Fruit fly (Drosophila melanogaster) whole organism, embryonic: ENCODE data around the gene Fer2.

Experiments used
- Atf-2 ChIP-seq: fragments of 200-800 bp; sonication (Bioruptor generic); optimal IDR thresholded peaks from 2 replicates; lab custom pipeline; 2016; ENCODE audit warnings: missing biosample characterization, missing genetic modification characterization
- Bteb2 ChIP-seq: fragments of 200-800 bp; sonication (Bioruptor generic); optimal IDR thresholded peaks from 2 replicates; lab custom pipeline; 2016; ENCODE audit warnings: missing biosample characterization, missing genetic modification characterization
- CG11504 ChIP-seq: fragments of 200-800 bp; sonication (Bioruptor generic); optimal IDR thresholded peaks from 3 replicates; lab custom pipeline; 2019; ENCODE audit warnings: missing biosample characterization, mild to moderate bottlenecking, missing genetic modification characterization, moderate library complexity
- CG12236 ChIP-seq: fragments of 200-800 bp; sonication (Bioruptor generic); optimal IDR thresholded peaks from 2 replicates; lab custom pipeline; 2016; ENCODE audit warnings: missing biosample characterization, missing genetic modification characterization
- CG12744 ChIP-seq: fragments of 200-800 bp; sonication (Bioruptor generic); optimal IDR thresholded peaks from 2 replicates; lab custom pipeline; 2016; ENCODE audit warnings: missing biosample characterization, missing genetic modification characterization
- CG12769 ChIP-seq: fragments of 200-800 bp; sonication (Bioruptor generic); optimal IDR thresholded peaks from 2 replicates; lab custom pipeline; 2019; ENCODE audit warnings: missing biosample characterization, mild to moderate bottlenecking, missing genetic modification characterization, moderate library complexity
- CG13123 ChIP-seq: fragments of 200-800 bp; sonication (Bioruptor generic); optimal IDR thresholded peaks from 2 replicates; lab custom pipeline; 2016; ENCODE audit warnings: missing biosample characterization, missing genetic modification characterization
- CG16779 ChIP-seq: fragments of 200-800 bp; sonication (Bioruptor generic); IDR thresholded peaks from 2 replicates; pipeline ENCODE4 v1.3.6; 2022; ENCODE audit warnings: missing biosample characterization, missing genetic modification characterization
- CG17568 ChIP-seq: fragments of 200-800 bp; sonication (Bioruptor generic); optimal IDR thresholded peaks from 2 replicates; lab custom pipeline; 2018; ENCODE audit warnings: missing biosample characterization, mild to moderate bottlenecking, missing genetic modification characterization, moderate library complexity
- CG17912 ChIP-seq: fragments of 200-800 bp; sonication (Bioruptor generic); optimal IDR thresholded peaks from 2 replicates; lab custom pipeline; 2018; ENCODE audit warnings: missing biosample characterization, mild to moderate bottlenecking, missing genetic modification characterization
- CG18764 ChIP-seq: fragments of 200-800 bp; sonication (Bioruptor generic); optimal IDR thresholded peaks from 3 replicates; lab custom pipeline; 2016; ENCODE audit warnings: missing biosample characterization, missing genetic modification characterization
- CG31224 ChIP-seq: fragments of 200-800 bp; sonication (Bioruptor generic); IDR thresholded peaks from 2 replicates; pipeline ENCODE4 v1.3.6; 2022; ENCODE audit warnings: missing biosample characterization, missing genetic modification characterization
- CG43689 ChIP-seq: fragments of 200-800 bp; sonication (Bioruptor generic); IDR thresholded peaks from 2 replicates; pipeline ENCODE4 v1.3.6; 2022; ENCODE audit warnings: missing biosample characterization, missing genetic modification characterization
- CG8089 ChIP-seq: fragments of 200-800 bp; sonication (Bioruptor generic); optimal IDR thresholded peaks from 3 replicates; lab custom pipeline; 2016; ENCODE audit warnings: missing biosample characterization, missing genetic modification characterization
- CG9797 ChIP-seq: fragments of 200-800 bp; sonication (Bioruptor generic); optimal IDR thresholded peaks from 3 replicates; lab custom pipeline; 2018; ENCODE audit warnings: missing biosample characterization, mild to moderate bottlenecking, missing genetic modification characterization
- CG9817 ChIP-seq: fragments of 200-800 bp; sonication (Bioruptor generic); optimal IDR thresholded peaks from 2 replicates; lab custom pipeline; 2018; ENCODE audit warnings: missing biosample characterization, mild to moderate bottlenecking, missing genetic modification characterization, moderate library complexity
- CTCF ChIP-seq: fragments of 200-800 bp; sonication (Bioruptor generic); optimal IDR thresholded peaks from 2 replicates; lab custom pipeline; 2017; ENCODE audit warnings: missing biosample characterization, mild to moderate bottlenecking, missing genetic modification characterization, moderate library complexity
- Camta ChIP-seq: fragments of 200-800 bp; sonication (Bioruptor generic); optimal IDR thresholded peaks from 2 replicates; lab custom pipeline; 2016; ENCODE audit warnings: missing biosample characterization, missing genetic modification characterization
- D19B ChIP-seq: fragments of 200-800 bp; sonication (Bioruptor generic); optimal IDR thresholded peaks from 2 replicates; lab custom pipeline; 2017; ENCODE audit warnings: missing biosample characterization, mild to moderate bottlenecking, missing genetic modification characterization
- Fer2 ChIP-seq: fragments of 200-800 bp; sonication (Bioruptor generic); optimal IDR thresholded peaks from 2 replicates; lab custom pipeline; 2018; ENCODE audit warnings: missing biosample characterization, mild to moderate bottlenecking, missing genetic modification characterization, moderate library complexity
- HLHmδ ChIP-seq: fragments of 200-800 bp; sonication (Bioruptor generic); optimal IDR thresholded peaks from 2 replicates; lab custom pipeline; 2018; ENCODE audit warnings: missing biosample characterization, mild to moderate bottlenecking, missing genetic modification characterization, moderate library complexity
- Hsf ChIP-seq: fragments of 200-800 bp; sonication (Bioruptor generic); optimal IDR thresholded peaks from 3 replicates; lab custom pipeline; 2016; ENCODE audit warnings: missing biosample characterization, missing genetic modification characterization
- Usf ChIP-seq: fragments of 200-800 bp; sonication (Bioruptor generic); optimal IDR thresholded peaks from 2 replicates; lab custom pipeline; 2017; ENCODE audit warnings: missing genotype, missing biosample characterization, missing genetic modification characterization
- Xrp1 ChIP-seq: fragments of 200-800 bp; sonication (Bioruptor generic); IDR thresholded peaks from 2 replicates; pipeline ENCODE4 v1.3.6; 2022; ENCODE audit warnings: missing biosample characterization, missing genetic modification characterization
- ara ChIP-seq: fragments of 200-800 bp; sonication (Bioruptor generic); IDR thresholded peaks from 2 replicates; pipeline ENCODE4 v1.3.6; 2022; ENCODE audit warnings: missing biosample characterization, missing genetic modification characterization
- btn ChIP-seq: fragments of 200-800 bp; sonication (Bioruptor generic); optimal IDR thresholded peaks from 2 replicates; lab custom pipeline; 2016; ENCODE audit warnings: missing biosample characterization, missing genetic modification characterization
- cad ChIP-seq: fragments of >200 bp; optimal IDR thresholded peaks from 2 replicates; lab custom pipeline; 2017; ENCODE audit warnings: missing biosample characterization, missing genetic modification characterization
- chm ChIP-seq: fragments of 200-800 bp; sonication (Bioruptor generic); IDR thresholded peaks from 2 replicates; pipeline ENCODE4 v1.3.6; 2022; ENCODE audit warnings: missing biosample characterization, missing genetic modification characterization
- crol ChIP-seq: fragments of 200-800 bp; sonication (Bioruptor generic); IDR thresholded peaks from 2 replicates; pipeline ENCODE4 v1.3.6; 2022; ENCODE audit warnings: missing biosample characterization, missing genetic modification characterization
- esg ChIP-seq: fragments of 200-800 bp; sonication (Bioruptor generic); conservative IDR thresholded peaks from 2 replicates; pipeline ENCODE4 v1.3.6; 2022; ENCODE audit warnings: missing biosample characterization, missing genetic modification characterization
- fd3F ChIP-seq: fragments of 200-800 bp; sonication (Bioruptor generic); optimal IDR thresholded peaks from 2 replicates; lab custom pipeline; 2018; ENCODE audit warnings: missing biosample characterization, mild to moderate bottlenecking, missing genetic modification characterization, moderate library complexity
- hb ChIP-seq: fragments of 200-800 bp; sonication (Bioruptor generic); IDR thresholded peaks from 3 replicates; pipeline ENCODE4 v1.3.6; 2022; ENCODE audit warnings: missing biosample characterization, missing genetic modification characterization; ENCODE audit not compliant: partially characterized antibody
- hbn ChIP-seq: fragments of 200-800 bp; sonication (Bioruptor generic); IDR thresholded peaks from 2 replicates; pipeline ENCODE4 v1.3.6; 2022; ENCODE audit warnings: missing biosample characterization, missing genetic modification characterization; ENCODE audit not compliant: partially characterized antibody
- inv ChIP-seq: fragments of 200-800 bp; sonication (Bioruptor generic); IDR thresholded peaks from 2 replicates; pipeline ENCODE4 v1.3.6; 2022; ENCODE audit warnings: missing biosample characterization, missing genetic modification characterization; ENCODE audit not compliant: partially characterized antibody
- jumu ChIP-seq: fragments of 200-800 bp; sonication (Bioruptor generic); optimal IDR thresholded peaks from 3 replicates; lab custom pipeline; 2016; ENCODE audit warnings: missing biosample characterization, missing genetic modification characterization
- klu ChIP-seq: fragments of 200-800 bp; sonication (Bioruptor generic); IDR thresholded peaks from 2 replicates; pipeline ENCODE4 v1.3.6; 2022; ENCODE audit warnings: missing biosample characterization, missing genetic modification characterization
- lmd ChIP-seq: fragments of 200-800 bp; sonication (Bioruptor generic); IDR thresholded peaks from 2 replicates; pipeline ENCODE4 v1.3.6; 2022; ENCODE audit warnings: missing biosample characterization, missing genetic modification characterization
- lola ChIP-seq, 3 experiments: fragments of >200 bp in 2 of 3; fragments of 200-800 bp in 1 of 3; sonication (Bioruptor generic) in 1 of 3; optimal IDR thresholded peaks; 2 replicates each; lab custom pipeline; 2017 to 2019; ENCODE audit warnings: missing biosample characterization in 3 of 3, missing genetic modification characterization in 3 of 3, mild to moderate bottlenecking in 1 of 3, moderate library complexity in 1 of 3
- maf-S ChIP-seq: fragments of 200-800 bp; sonication (Bioruptor generic); optimal IDR thresholded peaks from 2 replicates; lab custom pipeline; 2016; ENCODE audit warnings: missing biosample characterization, missing genetic modification characterization
- mam ChIP-seq: fragments of 200-800 bp; sonication (Bioruptor generic); optimal IDR thresholded peaks from 3 replicates; lab custom pipeline; 2016; ENCODE audit warnings: missing biosample characterization, missing genetic modification characterization
- nom ChIP-seq: fragments of 200-800 bp; sonication (Bioruptor generic); optimal IDR thresholded peaks from 2 replicates; lab custom pipeline; 2017; ENCODE audit warnings: missing biosample characterization, missing genetic modification characterization, mild to moderate bottlenecking, moderate library complexity, missing genetic modification reagents
- oc ChIP-seq: fragments of 200-800 bp; sonication (Bioruptor generic); optimal IDR thresholded peaks from 2 replicates; lab custom pipeline; 2018; ENCODE audit warnings: missing biosample characterization, mild to moderate bottlenecking, missing genetic modification characterization, moderate library complexity
- salm ChIP-seq: fragments of 200-800 bp; sonication (Bioruptor generic); optimal IDR thresholded peaks from 2 replicates; lab custom pipeline; 2018; ENCODE audit warnings: missing biosample characterization, mild to moderate bottlenecking, missing genetic modification characterization
- scrt ChIP-seq: fragments of 200-800 bp; sonication (Bioruptor generic); optimal IDR thresholded peaks from 2 replicates; lab custom pipeline; 2018; ENCODE audit warnings: missing biosample characterization, mild to moderate bottlenecking, missing genetic modification characterization, moderate library complexity
- sisA ChIP-seq: fragments of 200-800 bp; sonication (Bioruptor generic); IDR thresholded peaks from 2 replicates; pipeline ENCODE4 v1.3.6; 2022; ENCODE audit warnings: missing biosample characterization, missing genetic modification characterization
- slp2 ChIP-seq: fragments of 200-800 bp; sonication (Bioruptor generic); optimal IDR thresholded peaks from 2 replicates; lab custom pipeline; 2016; ENCODE audit warnings: missing biosample characterization, missing genetic modification characterization
- sug ChIP-seq: fragments of 200-800 bp; optimal IDR thresholded peaks from 2 replicates; lab custom pipeline; 2019; ENCODE audit warnings: missing biosample characterization, mild to moderate bottlenecking, missing genetic modification characterization, moderate library complexity
- ttk ChIP-seq: fragments of 200-800 bp; sonication (Bioruptor generic); IDR thresholded peaks from 2 replicates; pipeline ENCODE4 v2.1.2; 2022; ENCODE audit warnings: missing biosample characterization, missing genetic modification characterization
- tup ChIP-seq: fragments of 200-800 bp; sonication (Bioruptor generic); optimal IDR thresholded peaks from 2 replicates; lab custom pipeline; 2016; ENCODE audit warnings: missing biosample characterization, mild to moderate bottlenecking, missing genetic modification characterization, moderate library complexity
- zen2 ChIP-seq: fragments of 200-800 bp; sonication (Bioruptor generic); IDR thresholded peaks from 3 replicates; pipeline ENCODE4 v1.3.6; 2022; ENCODE audit warnings: missing biosample characterization, missing genetic modification characterization; ENCODE audit not compliant: partially characterized antibody

The Fer2 gene

dm6 chr3R:16157564-16158242 is 6.6 kb upstream of the Fer2 start (continued):
- peak; percentile 75 for TF ChIP-seq CG11504
- peak; percentile 0 for TF ChIP-seq Camta
- TF ChIP-seq tup (GFP tag; lab: Kevin White, UChicago), result no peak
- peak; percentile 23 for TF ChIP-seq Atf-2 (GFP tag; lab: Kevin White, UChicago)
- TF ChIP-seq klu (GFP tag; lab: Robert Waterston, UW), result no peak
- TF ChIP-seq chm (GFP tag; lab: Robert Waterston, UW), result peak; percentile 61; the same call in 1 of the 2 replicates
- peak; percentile 11 for TF ChIP-seq mam (GFP tag; lab: Kevin White, UChicago)
- TF ChIP-seq sug (tag; lab: Kevin White, UChicago), result peak; percentile 54
- no peak; the same call in 1 of the 2 replicates for TF ChIP-seq hbn (GFP tag; lab: Robert Waterston, UW)
- TF ChIP-seq CG18764 (GFP tag; lab: Kevin White, UChicago), result no peak
- TF ChIP-seq Bteb2 (GFP tag; lab: Kevin White, UChicago), result no peak
- TF ChIP-seq fd3F (GFP tag; lab: Kevin White, UChicago), result peak; percentile 30
- peak; percentile 14 for TF ChIP-seq nom
- no peak for TF ChIP-seq HLHmδ (GFP tag; lab: Kevin White, UChicago)
- TF ChIP-seq Xrp1, result no peak
- no peak for TF ChIP-seq CTCF (GFP tag; lab: Kevin White, UChicago)
- no peak for TF ChIP-seq CG13123 (GFP tag; lab: Kevin White, UChicago)
- TF ChIP-seq cad (GFP tag; lab: Kevin White, UChicago), result no peak
- no peak for TF ChIP-seq D19B (GFP tag; lab: Kevin White, UChicago)
- no peak for TF ChIP-seq salm (tag; lab: Kevin White, UChicago)
- TF ChIP-seq inv (GFP tag; lab: Robert Waterston, UW), result no peak
- no peak for TF ChIP-seq CG12236 (GFP tag; lab: Kevin White, UChicago)
- TF ChIP-seq CG43689 (GFP tag; lab: Robert Waterston, UW), result no peak
- TF ChIP-seq CG9817 (tag; lab: Kevin White, UChicago), result peak; percentile 31
- no peak for TF ChIP-seq jumu (GFP tag; lab: Kevin White, UChicago)
- TF ChIP-seq scrt (GFP tag; lab: Kevin White, UChicago), result peak; percentile 92
- no peak for TF ChIP-seq ara (GFP tag; lab: Robert Waterston, UW)
- TF ChIP-seq maf-S (GFP tag; lab: Kevin White, UChicago), result no peak
- TF ChIP-seq ttk (GFP tag; lab: Robert Waterston, UW), result no peak
- TF ChIP-seq sisA (GFP tag; lab: Robert Waterston, UW), result no peak
- TF ChIP-seq CG17912 (GFP tag; lab: Kevin White, UChicago), result no peak
- TF ChIP-seq Hsf (GFP tag; lab: Kevin White, UChicago), result peak; percentile 48
- no peak for TF ChIP-seq CG12769 (tag; lab: Kevin White, UChicago)
- TF ChIP-seq CG16779 (GFP tag; lab: Robert Waterston, UW), result no peak
- no peak for TF ChIP-seq hb
- no peak for TF ChIP-seq slp2 (GFP tag; lab: Kevin White, UChicago)
- TF ChIP-seq CG17568 (GFP tag; lab: Kevin White, UChicago), result no peak
- 0 out of 2 replicates have a peak, but pooled peaks have one; percentile 5 for TF ChIP-seq esg
- TF ChIP-seq zen2 (GFP tag; lab: Robert Waterston, UW), result peak; percentile 56; the same call in 2 of the 3 replicates
- TF ChIP-seq CG8089 (GFP tag; lab: Kevin White, UChicago), result no peak
- no peak for TF ChIP-seq lola (GFP tag; optimal IDR thresholded peaks at IDR 0.05; lab: Kevin White, UChicago)
- peak; percentile 21 for TF ChIP-seq oc (tag; lab: Kevin White, UChicago)
- TF ChIP-seq CG12744 (GFP tag; lab: Kevin White, UChicago), result peak; percentile 17
- peak; percentile 75 for TF ChIP-seq crol (GFP tag; lab: Robert Waterston, UW)
- TF ChIP-seq lmd (GFP tag; lab: Robert Waterston, UW), result peak; percentile 39
- no peak for TF ChIP-seq btn (GFP tag; lab: Kevin White, UChicago)
- no peak for TF ChIP-seq Fer2 (tag; lab: Kevin White, UChicago)
- no peak for TF ChIP-seq CG9797
- TF ChIP-seq Usf (GFP tag; lab: Kevin White, UChicago), result no peak
- TF ChIP-seq CG31224, result no peak
